Worm (Caenorhabditis elegans) whole organism, late embryonic: ENCODE data around the gene nuc-1.

ENCODE experiments used
- ama-1 ChIP-seq: fragments of 150-350 bp; optimal IDR thresholded peaks from 2 replicates; lab custom pipeline; 2014
- sox-4 ChIP-seq: sonication (generic microtip); optimal IDR thresholded peaks from 2 replicates; lab custom pipeline; 2017; ENCODE audit warnings: mild to moderate bottlenecking, missing genetic modification characterization, inconsistent platforms, missing compliant biosample characterization
- unc-42 ChIP-seq: sonication (generic microtip); optimal IDR thresholded peaks from 2 replicates; lab custom pipeline; 2016; ENCODE audit warnings: missing genotype, missing genetic modification characterization, missing compliant biosample characterization

DNA sequence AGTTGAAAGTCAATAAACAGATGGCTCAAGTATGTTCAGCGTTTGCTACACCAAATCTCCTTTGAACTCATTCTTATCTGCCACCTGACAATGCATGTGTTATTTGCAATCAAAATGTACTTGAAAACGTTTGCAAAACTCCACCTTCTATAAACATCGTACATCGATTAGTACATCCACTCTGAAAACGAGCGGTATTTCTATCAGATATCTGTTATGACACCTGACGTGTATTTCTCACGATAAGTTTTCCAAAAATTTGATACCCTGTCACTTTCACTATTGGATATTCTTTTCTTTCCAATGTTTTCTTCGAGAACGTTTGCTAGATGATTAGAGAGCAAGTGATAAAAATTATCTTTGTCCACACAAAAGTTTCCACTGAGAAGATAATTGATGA is 4.7 kb downstream of the nuc-1 start:
- TF ChIP-seq sox-4 (tag; lab: Kevin White, UChicago), result no peak
- TF ChIP-seq ama-1, result no peak
- no peak for TF ChIP-seq unc-42
